Fruit fly (Drosophila melanogaster): ENCODE results near the gene Uqcc1.
A peak's percentile ranks its signal among the peaks of the same experiment; 100 is the strongest.

DNA sequence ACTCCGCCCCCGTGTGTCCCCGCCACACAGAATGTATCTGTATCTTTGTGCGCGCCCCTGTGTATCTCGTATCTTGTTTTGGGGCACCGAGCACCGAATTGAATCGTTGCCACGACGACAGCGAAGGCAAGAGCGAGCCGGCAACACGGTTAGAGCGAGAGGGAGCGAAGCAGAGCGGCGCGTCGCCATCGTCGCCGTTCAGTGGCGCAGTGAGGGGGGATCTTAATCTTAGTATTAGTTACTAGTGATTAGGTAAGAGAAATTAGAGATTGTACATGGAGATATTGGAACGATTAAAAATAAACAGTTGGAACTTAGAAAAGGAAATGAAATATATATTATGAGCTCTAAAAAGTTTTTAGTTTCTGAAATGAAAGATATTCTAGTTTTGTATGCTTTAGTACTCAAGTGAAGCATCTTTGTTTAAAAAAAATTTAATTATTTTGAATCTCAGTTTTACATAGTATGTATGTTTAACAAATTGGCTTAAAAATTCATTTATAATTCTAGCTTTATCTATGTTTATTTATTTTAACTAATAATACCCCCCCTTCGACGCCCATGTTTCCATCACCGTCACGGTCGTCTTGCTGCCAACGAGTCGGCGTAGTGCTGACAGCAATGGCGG lies 31.1 kb upstream of the Uqcc1 start:
- TF ChIP-seq CG6854 (GFP tag; optimal IDR thresholded peaks at IDR 0.05) (peak; percentile 89), CG6654 (GFP tag; optimal IDR thresholded peaks at IDR 0.05) (peak; percentile 85), Dll (GFP tag; IDR thresholded peaks at IDR 0.05; ENCODE audit: partially characterized antibody) (no peak), Scr (GFP tag; IDR thresholded peaks at IDR 0.05; ENCODE audit: partially characterized antibody) (0 out of 2 replicates have a peak, but pooled peaks have one; percentile 8), CG18476 (GFP tag; optimal IDR thresholded peaks at IDR 0.05) (peak; percentile 90)
